Fruit fly (Drosophila melanogaster) ovary, adult (tissue): ENCODE measurements around the gene CG11911.

Experiments
- CG17801 ChIP-seq: fragments of 200-800 bp; optimal IDR thresholded peaks from 2 replicates; lab custom pipeline; 2019; ENCODE audit warnings: missing biosample characterization, mild to moderate bottlenecking, missing genetic modification characterization, moderate library complexity; ENCODE audit not compliant: partially characterized antibody

The CG11911 gene

DNA sequence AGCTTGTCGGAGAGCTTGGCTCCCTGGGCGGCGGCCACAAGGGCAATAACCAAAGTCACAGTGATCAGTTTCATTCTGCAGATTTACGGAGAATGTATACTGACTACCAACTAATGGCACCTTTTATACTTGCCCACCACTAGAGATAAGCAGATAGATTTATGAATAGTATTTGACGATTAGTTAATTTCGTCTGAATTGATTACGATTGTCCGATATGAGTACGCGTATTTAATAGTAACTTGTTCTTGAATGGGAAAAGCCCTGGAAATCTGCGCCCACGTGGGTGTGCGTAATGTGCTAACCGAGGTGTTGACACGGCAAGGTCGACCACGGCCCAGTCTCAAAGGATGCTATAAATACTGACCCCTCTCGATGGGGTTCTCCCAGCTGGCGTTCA lies at the start of gene CG11911:
Gene CG11911, minus strand, starts transcription at position 101 of the 400 bp plus-strand sequence.
- TF ChIP-seq CG17801 (GFP tag; lab: Kevin White, UChicago), result no peak

DNA sequence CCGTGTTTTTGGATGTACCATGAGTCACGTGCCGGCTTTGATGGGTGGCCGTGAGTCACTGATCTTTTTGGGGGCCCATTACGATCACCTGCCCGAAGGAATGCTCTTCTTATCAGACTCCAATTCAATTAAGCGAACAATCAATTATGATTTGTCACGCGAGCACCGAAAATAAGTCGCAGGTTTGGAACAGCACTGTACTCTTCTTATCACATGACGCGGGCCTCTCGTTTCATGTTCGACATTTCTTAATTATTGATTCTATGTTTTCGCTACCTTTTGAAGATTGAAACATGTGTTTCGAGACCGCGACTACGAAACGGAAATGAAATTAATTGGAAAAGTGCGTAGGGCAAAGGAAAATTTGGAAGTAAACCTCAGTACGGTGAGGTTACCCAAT lies 48.8 kb upstream of the CG11911 start:
- no peak for TF ChIP-seq CG17801 (GFP tag; lab: Kevin White, UChicago)

DNA sequence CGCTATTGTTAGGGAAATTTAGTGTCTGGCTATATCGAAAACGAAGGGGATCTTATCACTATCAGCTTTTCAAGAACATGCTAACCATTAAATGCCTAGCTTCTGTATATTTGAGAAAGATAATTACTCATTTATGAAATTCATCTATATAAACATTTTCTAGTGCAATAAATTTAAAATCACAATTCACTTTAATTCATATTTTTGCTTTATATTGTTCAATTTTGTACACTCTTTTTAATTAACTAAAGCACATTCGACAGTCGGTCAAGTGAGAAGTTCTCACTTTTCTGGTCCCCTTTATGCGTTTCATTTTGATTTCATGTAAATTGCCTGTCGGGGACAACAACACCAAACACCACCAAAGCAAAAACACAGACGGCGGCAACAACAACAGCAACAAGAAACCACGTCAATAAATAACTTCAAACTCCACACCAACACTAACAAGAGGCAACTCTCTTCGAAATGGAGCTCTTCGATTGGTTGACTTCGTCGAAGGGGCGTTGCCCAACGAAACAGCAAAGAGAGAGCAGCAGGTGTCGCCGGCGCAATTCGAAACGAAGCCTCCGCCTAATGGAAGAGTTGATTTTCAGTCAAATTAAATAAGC lies 47.5 kb upstream of the CG11911 start:
- no peak for TF ChIP-seq CG17801 (GFP tag; lab: Kevin White, UChicago)

DNA sequence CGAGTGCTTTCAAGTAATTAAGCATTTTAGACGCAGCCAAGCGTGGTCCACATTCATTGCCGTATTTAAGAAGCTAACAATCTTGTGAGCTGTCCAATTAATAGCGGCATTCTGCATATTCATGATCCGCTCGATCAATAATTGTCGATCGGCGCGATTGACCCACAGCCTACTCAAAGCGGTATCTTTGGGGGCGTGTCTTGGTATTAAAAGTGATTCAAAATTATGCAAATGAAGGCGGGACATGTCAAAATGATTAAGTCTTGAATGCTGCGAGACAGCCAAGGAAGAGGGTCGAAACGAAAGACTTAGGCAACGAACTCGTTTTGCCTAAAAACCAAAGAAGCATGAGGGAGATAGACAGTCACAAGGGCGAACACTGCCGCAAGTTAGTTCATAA lies 45.8 kb upstream of the CG11911 start:
- no peak for TF ChIP-seq CG17801 (GFP tag; lab: Kevin White, UChicago)

DNA sequence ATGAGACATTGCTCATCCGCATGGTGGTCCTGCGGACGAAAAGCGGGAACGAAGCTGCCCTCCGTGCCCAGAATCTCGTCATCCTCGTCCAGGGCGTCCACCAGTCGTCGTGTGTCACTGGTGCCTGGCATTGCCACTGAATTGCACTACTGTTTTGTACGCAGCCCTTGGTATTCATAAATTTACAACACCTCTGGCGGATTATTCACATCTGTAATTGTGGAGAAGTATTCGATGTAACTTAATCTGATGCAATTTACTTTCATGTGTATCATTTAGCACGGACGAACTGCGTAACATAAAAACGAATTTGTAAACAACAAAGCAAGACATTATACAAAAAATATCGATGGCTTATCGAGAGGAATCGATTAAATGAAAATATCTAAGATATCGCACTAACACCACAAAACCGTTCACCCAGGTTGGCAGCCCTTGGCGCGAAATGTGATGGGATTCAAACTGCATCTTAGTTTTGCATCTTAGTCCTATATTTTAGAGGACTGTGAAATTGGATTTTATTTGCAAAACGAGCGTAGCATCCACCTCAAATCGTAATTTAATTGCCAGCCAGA lies 36.6 kb upstream of the CG11911 start, which contains the start of gene Ent1:
Gene Ent1, minus strand, starts transcription at position 319 of the 575 bp plus-strand sequence.
- peak; percentile 46 for TF ChIP-seq CG17801 (GFP tag; lab: Kevin White, UChicago)

DNA sequence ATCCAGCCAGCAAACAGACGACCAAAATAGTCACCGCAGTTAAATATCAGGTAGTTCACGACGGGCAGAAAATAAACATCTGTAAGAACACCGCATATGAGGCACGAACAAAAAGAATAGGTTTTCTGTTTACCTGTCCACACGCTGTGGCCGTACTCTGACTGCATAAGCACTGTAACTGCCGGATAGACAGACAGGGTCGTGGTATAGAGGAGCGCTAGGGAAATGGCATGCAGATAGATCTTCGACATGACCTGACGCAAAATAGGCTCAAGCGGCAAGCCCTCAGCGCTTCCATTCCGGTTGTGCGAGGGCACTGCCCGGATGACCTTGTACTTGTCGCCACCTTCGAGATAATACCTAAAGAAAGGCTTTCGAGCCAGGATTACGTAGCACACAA lies 35.2 kb upstream of the CG11911 start:
- TF ChIP-seq CG17801 (GFP tag; lab: Kevin White, UChicago), result no peak

DNA sequence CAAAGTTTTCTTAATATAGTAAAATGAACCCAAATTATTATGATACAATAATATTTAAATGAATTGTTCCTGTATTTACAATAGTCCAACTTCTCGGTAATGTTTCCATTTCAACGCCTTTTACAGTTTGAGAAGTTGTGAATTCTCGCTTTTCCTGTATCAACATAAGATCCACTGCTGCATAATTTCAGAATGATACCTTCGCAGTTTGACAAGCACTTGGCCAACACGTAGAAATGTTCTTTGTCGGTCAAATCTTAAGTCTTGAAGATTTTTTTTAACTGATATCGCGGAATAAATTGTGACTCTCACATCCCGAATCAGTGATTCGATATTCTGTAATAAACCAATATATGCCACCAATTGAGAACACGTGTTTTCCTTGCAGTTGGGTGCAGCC lies 26.6 kb upstream of the CG11911 start:
- no peak for TF ChIP-seq CG17801 (GFP tag; lab: Kevin White, UChicago)

DNA sequence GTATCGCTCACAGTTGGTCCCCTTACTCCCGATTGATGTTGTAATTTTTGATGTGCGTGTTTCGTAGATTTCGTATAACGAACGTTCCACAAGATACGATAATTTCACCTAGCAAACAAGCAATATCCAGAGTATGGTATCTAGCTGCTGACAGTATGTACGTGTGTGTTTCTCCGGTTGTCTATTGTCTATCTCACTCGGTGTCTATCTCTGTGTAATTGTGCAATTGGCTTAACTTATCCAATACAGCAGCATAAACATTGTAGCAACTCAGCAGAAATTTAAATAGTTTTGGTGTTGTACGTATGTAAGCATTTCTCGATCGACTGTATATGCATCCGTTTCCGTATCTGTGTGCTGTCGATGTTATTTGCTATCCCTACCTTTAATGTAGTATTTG lies 25.7 kb upstream of the CG11911 start:
- TF ChIP-seq CG17801 (GFP tag; lab: Kevin White, UChicago), result no peak

DNA sequence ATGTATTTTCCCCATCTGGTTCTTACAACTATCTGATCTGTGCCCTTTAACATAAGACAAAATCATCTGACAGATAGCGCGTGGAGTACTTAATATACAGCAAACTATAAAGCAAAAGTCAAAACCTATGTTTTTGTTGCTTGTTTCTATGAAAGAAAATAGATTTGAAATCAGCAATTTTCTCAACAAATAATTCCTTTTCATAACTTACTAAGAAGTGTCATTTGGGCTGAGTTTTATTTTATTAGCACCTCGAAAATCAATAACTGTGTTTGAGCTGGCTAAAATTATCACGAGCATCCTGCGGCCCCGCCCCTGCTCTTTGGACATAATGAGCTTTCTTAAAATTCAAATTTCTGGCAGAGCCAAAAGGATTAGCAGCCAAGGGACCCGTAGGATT lies 11.2 kb upstream of the CG11911 start, which contains the start of gene CG31921:
Gene CG31921, minus strand, starts transcription at position 101 of the 400 bp plus-strand sequence.
- no peak for TF ChIP-seq CG17801 (GFP tag; lab: Kevin White, UChicago)

DNA sequence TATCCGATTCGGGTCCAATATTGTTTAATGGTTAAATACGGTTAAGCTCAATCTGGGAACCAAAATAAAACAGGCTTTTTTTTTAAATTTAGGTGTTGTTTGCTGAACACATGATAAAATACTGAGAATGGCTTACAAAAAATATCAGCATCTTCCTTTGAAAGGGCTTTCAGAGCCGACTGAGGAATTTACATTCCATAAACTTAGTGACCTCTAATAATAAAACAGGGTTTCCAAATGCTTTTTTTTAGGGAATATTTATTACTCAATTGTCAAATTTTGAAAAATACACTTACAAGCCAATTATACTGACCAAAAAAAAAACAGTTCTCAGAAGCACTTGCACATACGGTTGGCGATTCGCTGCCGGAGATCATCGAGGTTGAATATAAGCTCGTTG lies 8.6 kb upstream of the CG11911 start, which contains the start of gene CG43755:
Gene CG43755, minus strand, starts transcription at position 101 of the 400 bp plus-strand sequence.
- TF ChIP-seq CG17801 (GFP tag; lab: Kevin White, UChicago), result no peak

DNA sequence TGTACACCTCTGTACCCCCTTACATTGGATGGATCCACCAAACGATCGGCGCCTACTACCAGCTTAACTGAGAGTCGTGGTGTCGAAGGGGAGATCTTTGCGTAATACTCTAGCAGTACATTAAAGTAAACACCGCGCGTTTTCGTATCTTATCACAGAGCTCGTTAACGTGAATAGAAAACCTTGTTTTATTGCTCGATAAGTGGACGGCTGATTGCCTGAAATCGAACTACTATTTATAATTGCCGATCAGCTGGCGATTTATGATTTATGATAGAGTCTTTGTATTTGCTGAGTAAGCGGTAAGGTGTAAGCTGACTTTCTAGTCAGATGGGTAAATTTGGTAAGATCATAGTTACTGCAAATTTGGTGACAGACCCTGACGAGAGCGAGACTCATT lies 1.9 kb upstream of the CG11911 start:
- no peak for TF ChIP-seq CG17801 (GFP tag; lab: Kevin White, UChicago)

DNA sequence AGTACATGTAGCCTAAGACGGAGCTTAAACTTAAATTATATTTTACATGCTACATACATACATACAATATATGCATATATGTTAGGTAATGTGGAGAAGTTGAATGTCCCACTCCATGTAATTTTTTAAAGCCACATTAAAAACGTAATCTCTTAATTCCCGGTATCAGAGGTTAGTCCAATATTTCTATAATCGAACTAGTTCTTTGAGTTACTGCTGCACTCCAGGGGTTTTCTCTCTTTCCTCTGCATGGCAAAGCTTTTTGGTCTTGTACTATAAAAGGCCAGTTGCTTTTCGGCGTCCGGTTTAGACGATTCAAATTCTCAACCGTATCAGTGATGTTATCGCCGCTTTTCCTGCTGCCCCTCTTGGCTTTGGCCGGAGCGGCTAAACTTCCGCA lies 745 bp upstream of the CG11911 start, which contains the start of gene CG33127:
Gene CG33127, plus strand, starts transcription at position 309 of the 400 bp plus-strand sequence.
- TF ChIP-seq CG17801 (GFP tag; lab: Kevin White, UChicago), result no peak

DNA sequence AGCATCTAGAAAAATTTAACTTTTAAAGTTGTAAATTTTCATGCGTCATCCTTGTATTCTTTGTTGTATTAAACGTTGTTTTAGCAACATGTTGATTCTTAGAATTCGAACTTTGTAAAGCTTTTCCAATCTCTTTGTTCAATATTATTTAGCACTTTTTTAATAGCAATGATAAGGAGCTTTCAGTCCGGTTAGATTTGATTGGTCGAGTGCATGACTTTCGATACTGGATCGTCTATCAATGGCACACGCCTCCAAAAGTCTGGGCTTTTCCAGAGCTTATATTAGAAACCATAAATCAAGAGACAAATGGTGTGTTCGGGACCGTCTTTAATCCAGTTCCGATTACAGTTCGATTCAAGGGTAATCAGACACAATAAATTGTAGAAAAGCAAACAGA lies 1.3 kb downstream of the CG11911 start:
- TF ChIP-seq CG17801 (GFP tag; lab: Kevin White, UChicago), result no peak

DNA sequence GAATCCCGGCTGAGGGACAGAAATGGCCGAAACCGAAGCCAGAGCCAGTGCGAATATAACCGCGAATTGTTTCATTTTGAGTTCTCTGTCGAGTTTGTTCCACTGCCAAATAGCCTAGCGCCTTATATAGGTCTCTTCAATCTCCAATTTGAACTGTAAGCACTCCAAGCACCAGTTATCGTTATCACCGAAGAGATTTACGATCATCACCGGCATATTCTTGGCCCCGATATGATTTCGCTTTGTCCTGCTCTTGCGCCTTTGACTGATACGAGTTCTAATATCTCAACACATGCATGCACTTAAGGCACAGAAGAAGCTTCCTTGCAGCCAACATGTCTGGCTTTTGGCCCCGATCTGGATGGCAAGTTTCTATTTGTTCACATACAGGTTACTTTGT lies 1.9 kb downstream of the CG11911 start, which contains the start of gene CG11912:
Gene CG11912, minus strand, starts transcription at position 101 of the 400 bp plus-strand sequence.
- TF ChIP-seq CG17801 (GFP tag; lab: Kevin White, UChicago), result no peak

DNA sequence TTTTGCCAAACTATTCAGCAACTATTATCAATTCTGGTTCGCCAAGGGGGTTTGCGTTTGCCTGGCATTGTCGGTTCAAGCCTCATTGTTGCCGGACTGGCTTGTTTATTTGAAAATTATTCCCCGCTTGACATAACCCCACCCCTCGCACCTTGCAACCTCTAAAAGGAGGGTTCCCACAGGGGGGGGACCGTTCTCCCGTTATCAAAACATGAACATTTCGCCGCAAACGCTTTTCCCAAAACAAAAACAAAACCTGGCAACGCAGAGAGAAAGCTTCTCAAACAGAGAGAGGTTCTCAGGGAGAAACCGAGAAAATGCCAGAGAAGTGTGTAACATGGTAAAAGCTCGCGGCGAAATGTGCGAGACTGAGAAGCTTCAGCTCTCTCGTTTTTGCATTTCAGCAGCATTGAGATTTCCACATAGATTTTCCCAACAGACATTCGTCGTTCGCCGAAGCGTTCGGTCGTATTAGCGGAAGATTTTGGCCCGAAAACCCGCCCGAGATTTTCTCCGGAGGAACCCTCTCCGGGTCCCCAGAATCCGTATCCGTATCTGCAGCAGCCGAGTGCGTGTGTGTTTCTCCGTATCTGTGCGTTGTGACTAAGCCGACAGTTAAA lies 11.1 kb downstream of the CG11911 start:
- no peak for TF ChIP-seq CG17801 (GFP tag; lab: Kevin White, UChicago)

DNA sequence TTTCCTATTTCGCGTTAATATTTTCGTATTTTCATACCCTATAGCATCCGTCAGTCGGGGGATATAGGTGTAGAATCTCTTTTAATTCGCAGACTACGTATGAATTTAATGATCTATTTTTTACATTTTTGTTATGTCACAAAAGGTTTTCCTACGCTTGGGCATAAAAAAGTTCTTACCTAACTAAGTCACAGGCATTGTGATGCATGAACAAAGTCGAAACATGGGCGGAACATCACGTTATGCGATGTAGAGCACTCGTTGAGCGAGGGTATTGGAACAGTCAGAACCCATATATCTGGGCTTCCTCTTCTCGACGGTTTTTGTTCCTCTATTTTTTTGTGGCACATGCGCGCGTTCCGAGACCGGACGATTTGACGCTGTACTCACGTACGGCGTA lies 11.9 kb downstream of the CG11911 start:
- TF ChIP-seq CG17801 (GFP tag; lab: Kevin White, UChicago), result peak; percentile 4
